Fruit fly (Drosophila melanogaster): Measurements from ENCODE around the gene Tsp26A.

DNA sequence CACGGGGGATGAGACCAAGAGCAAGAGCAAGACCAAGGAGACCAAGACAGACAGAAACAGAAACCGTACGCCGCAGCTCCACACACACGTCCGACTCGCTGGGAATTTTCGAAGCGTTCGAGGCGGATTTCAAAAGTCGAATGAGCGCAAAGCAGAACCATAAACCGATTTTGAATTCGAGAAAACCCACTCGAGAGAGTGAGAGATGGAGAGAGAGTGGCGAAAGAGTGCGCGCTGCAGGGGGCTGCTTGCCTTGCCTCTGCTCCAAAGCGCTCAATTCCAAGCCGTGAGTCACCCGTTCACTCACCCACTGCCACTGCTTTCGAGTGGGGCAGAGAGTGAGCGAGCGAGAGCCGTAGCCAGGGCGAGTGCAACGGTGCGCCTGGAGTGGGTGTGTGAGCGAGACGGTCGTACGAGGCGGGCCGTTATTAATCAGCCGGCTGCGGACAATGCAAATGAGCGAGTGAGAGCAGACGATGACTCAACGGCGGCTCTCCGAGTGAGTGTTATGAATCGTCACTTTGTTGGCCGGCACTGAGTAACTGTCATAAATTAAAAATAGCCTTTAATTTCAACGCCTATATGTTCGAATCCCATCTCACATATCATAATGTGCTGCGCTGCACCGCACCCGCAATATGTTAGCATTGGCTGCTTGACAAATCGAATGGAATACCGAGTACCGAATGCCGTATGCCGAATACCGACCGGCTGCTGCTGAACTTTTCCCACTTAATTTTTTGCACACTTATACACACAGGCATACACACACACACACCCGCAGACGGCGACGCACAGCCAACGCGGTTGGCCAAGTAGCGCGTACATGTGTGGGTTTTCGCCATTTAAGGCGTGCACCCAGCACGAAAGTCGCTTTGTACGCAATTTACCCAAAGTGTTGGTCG, 19.8 kb upstream of the Tsp26A start:
- TF ChIP-seq CG2116 (GFP tag; optimal IDR thresholded peaks at IDR 0.05) (no peak), tx (GFP tag; optimal IDR thresholded peaks at IDR 0.05) (no peak)
